Fruit fly (Drosophila melanogaster) whole organism, embryonic: Measurements from ENCODE around the gene kra.

Experiments used
- Adf1 ChIP-seq: fragments of 200-800 bp; sonication (Bioruptor generic); IDR thresholded peaks from 2 replicates; pipeline ENCODE4 v1.3.6; 2022; ENCODE audit warnings: missing biosample characterization, missing genetic modification characterization
- Antp ChIP-seq: fragments of 200-800 bp; sonication (Bioruptor generic); optimal IDR thresholded peaks from 3 replicates; lab custom pipeline; 2016; ENCODE audit warnings: missing biosample characterization, missing genetic modification characterization
- CG1024 ChIP-seq: fragments of 200-800 bp; sonication (Bioruptor generic); IDR thresholded peaks from 2 replicates; pipeline ENCODE4 v1.3.6; 2022; ENCODE audit warnings: missing biosample characterization, missing genetic modification characterization
- CG12299 ChIP-seq: fragments of 200-800 bp; sonication (Bioruptor generic); optimal IDR thresholded peaks from 2 replicates; lab custom pipeline; 2018; ENCODE audit warnings: missing biosample characterization, mild to moderate bottlenecking, missing genetic modification characterization
- CG12391 ChIP-seq: fragments of 200-800 bp; sonication (Bioruptor generic); optimal IDR thresholded peaks from 3 replicates; lab custom pipeline; 2018; ENCODE audit warnings: missing biosample characterization, mild to moderate bottlenecking, missing genetic modification characterization, moderate library complexity
- CG14710 ChIP-seq: fragments of 200-800 bp; sonication (Bioruptor generic); optimal IDR thresholded peaks from 3 replicates; lab custom pipeline; 2019; ENCODE audit warnings: missing biosample characterization, mild to moderate bottlenecking, missing genetic modification characterization, moderate library complexity
- CG14965 ChIP-seq: fragments of 200-800 bp; sonication (Bioruptor generic); optimal IDR thresholded peaks from 2 replicates; lab custom pipeline; 2016; ENCODE audit warnings: missing biosample characterization, missing genetic modification characterization, borderline replicate concordance
- CG16815 ChIP-seq: fragments of 200-800 bp; sonication (Bioruptor generic); optimal IDR thresholded peaks from 3 replicates; lab custom pipeline; 2017; ENCODE audit warnings: missing biosample characterization, mild to moderate bottlenecking, missing genetic modification characterization
- CG17802 ChIP-seq: fragments of 200-800 bp; sonication (Bioruptor generic); optimal IDR thresholded peaks from 2 replicates; lab custom pipeline; 2018; ENCODE audit warnings: missing biosample characterization, mild to moderate bottlenecking, missing genetic modification characterization, moderate library complexity
- CG17912 ChIP-seq: fragments of 200-800 bp; sonication (Bioruptor generic); optimal IDR thresholded peaks from 2 replicates; lab custom pipeline; 2018; ENCODE audit warnings: missing biosample characterization, mild to moderate bottlenecking, missing genetic modification characterization
- CG1792 ChIP-seq: fragments of 200-800 bp; sonication (Bioruptor generic); optimal IDR thresholded peaks from 2 replicates; lab custom pipeline; 2016; ENCODE audit warnings: missing biosample characterization, missing genetic modification characterization
- CG3163 ChIP-seq: fragments of 200-800 bp; sonication (Bioruptor generic); optimal IDR thresholded peaks from 3 replicates; lab custom pipeline; 2016; ENCODE audit warnings: missing biosample characterization, missing genetic modification characterization
- CG4404 ChIP-seq: fragments of 200-800 bp; sonication (Bioruptor generic); IDR thresholded peaks from 2 replicates; pipeline ENCODE4 v1.3.6; 2022; ENCODE audit warnings: missing biosample characterization, missing genetic modification characterization
- CG4820 ChIP-seq: fragments of 200-800 bp; sonication (Bioruptor generic); optimal IDR thresholded peaks from 3 replicates; lab custom pipeline; 2016; ENCODE audit warnings: missing biosample characterization, missing genetic modification characterization
- CG6175 ChIP-seq: fragments of 200-800 bp; sonication (Bioruptor generic); IDR thresholded peaks from 3 replicates; pipeline ENCODE4 v1.3.6; 2022; ENCODE audit warnings: missing biosample characterization, missing genetic modification characterization
- CG7556 ChIP-seq: fragments of 200-800 bp; sonication (Bioruptor generic); optimal IDR thresholded peaks from 2 replicates; lab custom pipeline; 2017; ENCODE audit warnings: missing biosample characterization, mild to moderate bottlenecking, missing genetic modification characterization
- CG7745 ChIP-seq: fragments of 200-800 bp; sonication (Bioruptor generic); optimal IDR thresholded peaks from 2 replicates; lab custom pipeline; 2018; ENCODE audit warnings: missing biosample characterization, mild to moderate bottlenecking, missing genetic modification characterization, moderate library complexity
- CG8924 ChIP-seq: fragments of 200-800 bp; optimal IDR thresholded peaks from 3 replicates; lab custom pipeline; 2019; ENCODE audit warnings: missing biosample characterization, mild to moderate bottlenecking, missing genetic modification characterization, moderate library complexity
- CG9817 ChIP-seq: fragments of 200-800 bp; sonication (Bioruptor generic); optimal IDR thresholded peaks from 2 replicates; lab custom pipeline; 2018; ENCODE audit warnings: missing biosample characterization, mild to moderate bottlenecking, missing genetic modification characterization, moderate library complexity
- CHES-1-like ChIP-seq: fragments of 200-800 bp; sonication (Bioruptor generic); optimal IDR thresholded peaks from 2 replicates; lab custom pipeline; 2016; ENCODE audit warnings: missing biosample characterization, missing genetic modification characterization
- Dip3 ChIP-seq: fragments of 200-800 bp; sonication (Bioruptor generic); optimal IDR thresholded peaks from 3 replicates; lab custom pipeline; 2016; ENCODE audit warnings: missing biosample characterization, missing genetic modification characterization
- ERR ChIP-seq: fragments of 200-800 bp; sonication (Bioruptor generic); optimal IDR thresholded peaks from 2 replicates; lab custom pipeline; 2016; ENCODE audit warnings: missing biosample characterization, missing genetic modification characterization
- Fer1 ChIP-seq: fragments of 200-800 bp; sonication (Bioruptor generic); optimal IDR thresholded peaks from 2 replicates; lab custom pipeline; 2017; ENCODE audit warnings: missing biosample characterization, mild to moderate bottlenecking, missing genetic modification characterization
- HHEX ChIP-seq: fragments of 200-800 bp; sonication (Bioruptor generic); optimal IDR thresholded peaks from 3 replicates; lab custom pipeline; 2017; ENCODE audit warnings: missing biosample characterization, mild to moderate bottlenecking, missing genetic modification characterization, missing genetic modification reagents
- HLH4C ChIP-seq: fragments of 200-800 bp; sonication (Bioruptor generic); IDR thresholded peaks from 3 replicates; pipeline ENCODE4 v1.3.6; 2022; ENCODE audit warnings: missing biosample characterization, missing genetic modification characterization; ENCODE audit not compliant: partially characterized antibody
- MTF-1 ChIP-seq: fragments of 200-800 bp; sonication (Bioruptor generic); optimal IDR thresholded peaks from 2 replicates; lab custom pipeline; 2018; ENCODE audit warnings: missing biosample characterization, mild to moderate bottlenecking, missing genetic modification characterization, borderline replicate concordance
- Optix ChIP-seq: fragments of 200-800 bp; sonication (Bioruptor generic); IDR thresholded peaks from 3 replicates; pipeline ENCODE4 v1.3.6; 2022; ENCODE audit warnings: missing biosample characterization, missing genetic modification characterization
- Ptx1 ChIP-seq: fragments of 200-800 bp; sonication (Bioruptor generic); IDR thresholded peaks from 2 replicates; pipeline ENCODE4 v1.3.6; 2022; ENCODE audit warnings: missing biosample characterization, missing genetic modification characterization
- Scr ChIP-seq: fragments of 200-800 bp; sonication (Bioruptor generic); IDR thresholded peaks from 2 replicates; pipeline ENCODE4 v1.3.6; 2022; ENCODE audit warnings: missing biosample characterization, missing genetic modification characterization; ENCODE audit not compliant: partially characterized antibody
- Sry-β ChIP-seq: fragments of 200-800 bp; sonication (Bioruptor generic); optimal IDR thresholded peaks from 2 replicates; lab custom pipeline; 2018; ENCODE audit warnings: missing biosample characterization, mild to moderate bottlenecking, missing genetic modification characterization, moderate library complexity
- amos ChIP-seq: fragments of 200-800 bp; sonication (Bioruptor generic); IDR thresholded peaks from 2 replicates; pipeline ENCODE4 v1.3.6; 2022; ENCODE audit warnings: missing biosample characterization, missing genetic modification characterization; ENCODE audit not compliant: partially characterized antibody
- ara ChIP-seq: fragments of 200-800 bp; sonication (Bioruptor generic); IDR thresholded peaks from 2 replicates; pipeline ENCODE4 v1.3.6; 2022; ENCODE audit warnings: missing biosample characterization, missing genetic modification characterization
- bigmax ChIP-seq: fragments of 200-800 bp; sonication (Bioruptor generic); optimal IDR thresholded peaks from 2 replicates; lab custom pipeline; 2018; ENCODE audit warnings: missing biosample characterization, mild to moderate bottlenecking, missing genetic modification characterization
- bowl ChIP-seq: fragments of 200-800 bp; sonication (Bioruptor generic); IDR thresholded peaks from 2 replicates; pipeline ENCODE4 v1.3.6; 2022; ENCODE audit warnings: missing biosample characterization, missing genetic modification characterization
- bsh ChIP-seq, 2 experiments: fragments of 200-800 bp; sonication (Bioruptor generic); optimal IDR thresholded peaks; 2 replicates each; lab custom pipeline; 2017 to 2018; ENCODE audit warnings: mild to moderate bottlenecking in 2 of 2, missing biosample characterization in 2 of 2, missing genetic modification characterization in 2 of 2, moderate library complexity in 1 of 2
- cad ChIP-seq: fragments of >200 bp; optimal IDR thresholded peaks from 2 replicates; lab custom pipeline; 2017; ENCODE audit warnings: missing biosample characterization, missing genetic modification characterization
- chm ChIP-seq: fragments of 200-800 bp; sonication (Bioruptor generic); IDR thresholded peaks from 2 replicates; pipeline ENCODE4 v1.3.6; 2022; ENCODE audit warnings: missing biosample characterization, missing genetic modification characterization
- crc ChIP-seq: fragments of 200-800 bp; sonication (Bioruptor generic); optimal IDR thresholded peaks from 2 replicates; lab custom pipeline; 2016; ENCODE audit warnings: missing biosample characterization, missing genetic modification characterization
- dimm ChIP-seq: fragments of 200-800 bp; sonication (Bioruptor generic); IDR thresholded peaks from 2 replicates; pipeline ENCODE4 v1.3.6; 2022; ENCODE audit warnings: missing biosample characterization, missing genetic modification characterization
- dysf ChIP-seq: fragments of 200-800 bp; sonication (Bioruptor generic); IDR thresholded peaks from 3 replicates; pipeline ENCODE4 v1.3.6; 2022; ENCODE audit warnings: missing biosample characterization, missing genetic modification characterization
- gcm ChIP-seq: fragments of 200-800 bp; sonication (Bioruptor generic); optimal IDR thresholded peaks from 2 replicates; lab custom pipeline; 2019; ENCODE audit warnings: missing biosample characterization, mild to moderate bottlenecking, missing genetic modification characterization, moderate library complexity
- hkb ChIP-seq, 2 experiments: fragments of 200-800 bp in 1 of 2; fragments of >200 bp in 1 of 2; sonication (Bioruptor generic) in 1 of 2; IDR thresholded peaks in 1 of 2; optimal IDR thresholded peaks in 1 of 2; 2 replicates each; pipeline versions ENCODE4 v1.3.6 to Lab custom; 2017 to 2022; ENCODE audit warnings: missing biosample characterization in 1 of 2, missing genetic modification characterization in 1 of 2
- jing ChIP-seq: fragments of 200-800 bp; sonication (Bioruptor generic); optimal IDR thresholded peaks from 2 replicates; lab custom pipeline; 2018; ENCODE audit warnings: missing biosample characterization, mild to moderate bottlenecking, missing genetic modification characterization
- lov ChIP-seq, 2 experiments: fragments of 200-800 bp in 1 of 2; fragments of >200 bp in 1 of 2; sonication (Bioruptor generic) in 1 of 2; IDR thresholded peaks in 1 of 2; optimal IDR thresholded peaks in 1 of 2; 2 replicates in 1 of 2; 3 replicates in 1 of 2; pipeline versions ENCODE4 v1.3.6 to Lab custom; 2017 to 2022; ENCODE audit warnings: missing biosample characterization in 1 of 2, missing genetic modification characterization in 1 of 2
- maf-S ChIP-seq: fragments of 200-800 bp; sonication (Bioruptor generic); optimal IDR thresholded peaks from 2 replicates; lab custom pipeline; 2016; ENCODE audit warnings: missing biosample characterization, missing genetic modification characterization
- mam ChIP-seq: fragments of 200-800 bp; sonication (Bioruptor generic); optimal IDR thresholded peaks from 3 replicates; lab custom pipeline; 2016; ENCODE audit warnings: missing biosample characterization, missing genetic modification characterization
- schlank ChIP-seq: fragments of 200-800 bp; sonication (Bioruptor generic); optimal IDR thresholded peaks from 2 replicates; lab custom pipeline; 2018; ENCODE audit warnings: missing biosample characterization, mild to moderate bottlenecking, missing genetic modification characterization
- sens ChIP-seq: fragments of 200-800 bp; sonication (Bioruptor generic); peaks from one replicate; lab custom pipeline; 2016; ENCODE audit warnings: missing biosample characterization, missing genetic modification characterization
- trh ChIP-seq: fragments of 200-800 bp; sonication (Bioruptor generic); optimal IDR thresholded peaks from 2 replicates; lab custom pipeline; 2016; ENCODE audit warnings: missing biosample characterization, missing genetic modification characterization
- zfh2 ChIP-seq: fragments of 200-800 bp; sonication (Bioruptor generic); optimal IDR thresholded peaks from 2 replicates; lab custom pipeline; 2016; ENCODE audit warnings: missing biosample characterization, missing genetic modification characterization

Gene kra

DNA sequence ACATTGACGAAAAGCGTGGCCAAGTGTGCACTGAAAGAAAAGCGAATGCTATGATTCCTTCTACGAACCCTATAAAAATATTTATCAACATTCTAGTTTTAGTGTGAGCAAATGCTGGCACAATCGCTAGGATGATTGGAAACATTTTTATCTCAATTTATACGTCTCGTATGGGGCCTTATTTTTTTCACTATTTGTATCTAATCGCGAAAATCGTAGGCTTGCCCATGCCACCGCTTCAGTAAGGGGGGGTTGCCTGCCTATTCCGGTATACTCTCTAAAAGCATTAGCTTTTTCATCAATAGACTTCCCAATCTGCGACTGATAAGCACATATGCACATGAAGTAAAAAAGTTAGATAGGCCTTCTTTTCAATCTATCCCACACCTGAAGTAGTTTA is 35.3 kb downstream of the kra start (continued):
- TF ChIP-seq chm (GFP tag; lab: Robert Waterston, UW) = peak; percentile 73; the same call in 1 of the 2 replicates
- peak; percentile 79 for TF ChIP-seq CHES-1-like (GFP tag; lab: Kevin White, UChicago)
- no peak for TF ChIP-seq cad (GFP tag; lab: Kevin White, UChicago)
- TF ChIP-seq CG8924 (tag; lab: Kevin White, UChicago) = peak; percentile 80
- peak; percentile 82 for TF ChIP-seq CG12391 (tag; lab: Kevin White, UChicago)
- no peak for TF ChIP-seq jing (GFP tag; lab: Kevin White, UChicago)
- TF ChIP-seq CG1792 = peak; percentile 63
- peak; percentile 42; the same call in 1 of the 2 replicates for TF ChIP-seq dimm (GFP tag; lab: Robert Waterston, UW)
- TF ChIP-seq CG7745 (tag; lab: Kevin White, UChicago) = no peak
- peak; percentile 76 for TF ChIP-seq CG1024 (GFP tag; lab: Robert Waterston, UW)
- TF ChIP-seq CG17912 (GFP tag; lab: Kevin White, UChicago) = no peak
- peak; percentile 70 for TF ChIP-seq Antp
- TF ChIP-seq CG9817 = peak; percentile 63
- peak; percentile 82 for TF ChIP-seq Fer1 (GFP tag; lab: Kevin White, UChicago)
- peak; percentile 39 for TF ChIP-seq trh
- peak; percentile 52 for TF ChIP-seq CG4404
- peak; percentile 71 for TF ChIP-seq bowl (GFP tag; lab: Robert Waterston, UW)
- TF ChIP-seq CG6175 (GFP tag; lab: Robert Waterston, UW) = peak; percentile 73; the same call in 2 of the 3 replicates
- peak; percentile 28 for TF ChIP-seq CG14710 (tag; lab: Kevin White, UChicago)
- peak; percentile 40 for TF ChIP-seq MTF-1 (GFP tag; lab: Kevin White, UChicago)
- TF ChIP-seq CG12299 (tag; lab: Kevin White, UChicago) = peak; percentile 11
- TF ChIP-seq Adf1 = peak; percentile 67
- TF ChIP-seq ERR (GFP tag; lab: Kevin White, UChicago) = peak; percentile 68
- no peak for TF ChIP-seq HLH4C
- peak; percentile 82 for TF ChIP-seq CG7556 (GFP tag; lab: Kevin White, UChicago)
- peak; percentile 65 for TF ChIP-seq mam (GFP tag; lab: Kevin White, UChicago)
- peak; percentile 46 for TF ChIP-seq CG16815 (GFP tag; lab: Kevin White, UChicago)
- TF ChIP-seq gcm (GFP tag; lab: Kevin White, UChicago) = peak; percentile 56
- no peak for TF ChIP-seq lov (optimal IDR thresholded peaks at IDR 0.05; lab: Kevin White, UChicago)
- peak; percentile 66; the same call in 1 of the 3 replicates for TF ChIP-seq lov (GFP tag; IDR thresholded peaks at IDR 0.05; lab: Robert Waterston, UW)
- peak; percentile 91 for TF ChIP-seq dysf (GFP tag; lab: Robert Waterston, UW)
- peak; percentile 80 for TF ChIP-seq HHEX (GFP tag; lab: Kevin White, UChicago)
- peak; percentile 83 for TF ChIP-seq ara (GFP tag; lab: Robert Waterston, UW)
- peak; percentile 45 for TF ChIP-seq crc (GFP tag; lab: Kevin White, UChicago)
- TF ChIP-seq CG17802 (tag; lab: Kevin White, UChicago) = peak; percentile 59
- TF ChIP-seq hkb (optimal IDR thresholded peaks at IDR 0.05; lab: Kevin White, UChicago) = no peak
- TF ChIP-seq hkb (GFP tag; IDR thresholded peaks at IDR 0.05; lab: Robert Waterston, UW) = peak; percentile 92
- TF ChIP-seq schlank = peak; percentile 69
- peak; percentile 59 for TF ChIP-seq maf-S (GFP tag; lab: Kevin White, UChicago)
- peak; percentile 44 for TF ChIP-seq CG3163 (GFP tag; lab: Kevin White, UChicago)
- TF ChIP-seq sens (GFP tag; lab: Kevin White, UChicago) = peak; percentile 96
- TF ChIP-seq amos = no peak
- peak; percentile 16 for TF ChIP-seq bigmax (GFP tag; lab: Kevin White, UChicago)
- TF ChIP-seq Optix (GFP tag; lab: Robert Waterston, UW) = peak; percentile 90
- TF ChIP-seq Dip3 (GFP tag; lab: Kevin White, UChicago) = peak; percentile 75
- peak; percentile 74 for TF ChIP-seq zfh2 (GFP tag; lab: Kevin White, UChicago)
- TF ChIP-seq Sry-β (GFP tag; lab: Kevin White, UChicago) = no peak
- TF ChIP-seq Ptx1 (GFP tag; lab: Robert Waterston, UW) = peak; percentile 86
- TF ChIP-seq Scr (GFP tag; lab: Robert Waterston, UW) = no peak
- TF ChIP-seq bsh (GFP tag; optimal IDR thresholded peaks at IDR 0.05; lab: Kevin White, UChicago) = peak in 1 of 2 experiments; percentile 83
- TF ChIP-seq CG14965 (GFP tag; lab: Kevin White, UChicago) = peak; percentile 36
- peak; percentile 65 for TF ChIP-seq CG4820 (GFP tag; lab: Kevin White, UChicago)
